Worm (Caenorhabditis elegans) whole organism, midembryonic: ENCODE measurements around the gene elt-1.

Source experiments
- T22C8.4 ChIP-seq: fragments of 200-800 bp; sonication (Bioruptor generic); IDR thresholded peaks from 2 replicates; pipeline ENCODE4 v1.3.6; 2022; ENCODE audit warnings: missing genetic modification characterization, missing compliant biosample characterization
- cog-1 ChIP-seq: sonication (generic microtip); optimal IDR thresholded peaks from 2 replicates; lab custom pipeline; 2016; ENCODE audit warnings: missing genetic modification characterization, missing compliant biosample characterization
- flt-1 ChIP-seq: fragments of 200-800 bp; sonication (Bioruptor generic); IDR thresholded peaks from 2 replicates; pipeline ENCODE4 v1.3.6; 2022; ENCODE audit warnings: missing genetic modification characterization, missing compliant biosample characterization
- klf-2 ChIP-seq: fragments of 200-800 bp; sonication (Bioruptor generic); conservative IDR thresholded peaks from 2 replicates; pipeline ENCODE4 v1.3.6; 2022; ENCODE audit warnings: missing genetic modification reagents, missing genetic modification characterization, missing compliant biosample characterization
- med-1 ChIP-seq: sonication (generic microtip); optimal IDR thresholded peaks from 2 replicates; lab custom pipeline; 2017; ENCODE audit warnings: missing genetic modification characterization, mild to moderate bottlenecking, missing compliant biosample characterization, antibody characterized with exemption, missing genetic modification reagents; ENCODE audit not compliant: insufficient read depth
- ref-1 ChIP-seq: fragments of 200-800 bp; sonication (Bioruptor generic); conservative IDR thresholded peaks from 2 replicates; pipeline ENCODE4 v1.3.6; 2022; ENCODE audit warnings: missing genetic modification reagents, missing genetic modification characterization, missing compliant biosample characterization
- tab-1 ChIP-seq: fragments of 200-800 bp; sonication (Bioruptor generic); IDR thresholded peaks from 2 replicates; pipeline ENCODE4 v1.3.6; 2022; ENCODE audit warnings: missing genetic modification characterization, missing compliant biosample characterization
- ztf-23 ChIP-seq: fragments of 200-800 bp; sonication (Bioruptor generic); IDR thresholded peaks from 2 replicates; pipeline ENCODE4 v1.3.6; 2022; ENCODE audit warnings: missing genetic modification reagents, missing genetic modification characterization, missing compliant biosample characterization
- ztf-29 ChIP-seq: fragments of 200-800 bp; sonication (Bioruptor generic); IDR thresholded peaks from 2 replicates; pipeline ENCODE4 v1.3.6; 2022; ENCODE audit warnings: missing genetic modification reagents, missing genetic modification characterization, missing compliant biosample characterization

The elt-1 gene

DNA sequence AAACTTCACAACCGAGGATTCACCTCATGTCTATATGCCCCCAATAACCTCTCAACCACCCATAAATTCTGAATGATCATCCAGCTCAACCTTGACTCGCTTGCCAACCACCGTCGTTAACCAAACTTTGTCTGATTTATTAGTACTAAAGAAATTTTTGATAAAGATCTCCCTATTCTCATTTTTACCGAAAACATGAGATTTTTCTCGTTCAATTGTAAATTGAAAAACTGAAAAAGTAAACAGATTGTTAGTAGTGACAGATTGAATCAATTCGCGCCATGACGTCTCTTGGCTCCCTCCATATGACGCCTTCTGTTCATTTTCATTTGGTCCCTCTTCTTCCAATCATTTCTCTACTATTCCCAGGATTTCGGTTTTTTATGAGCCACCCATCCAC is 6.8 kb upstream of the elt-1 start:
- TF ChIP-seq med-1 (GFP tag; lab: Kevin White, UChicago) = no peak
- no peak for TF ChIP-seq ztf-29 (GFP tag; lab: Robert Waterston, UW)
- TF ChIP-seq klf-2 (GFP tag; lab: Robert Waterston, UW) = no peak
- TF ChIP-seq tab-1 = no peak
- TF ChIP-seq cog-1 = no peak

- no peak for TF ChIP-seq flt-1 (GFP tag; lab: Robert Waterston, UW)
- no peak for TF ChIP-seq med-1 (GFP tag; lab: Kevin White, UChicago)
- no peak for TF ChIP-seq klf-2 (GFP tag; lab: Robert Waterston, UW)
- TF ChIP-seq ztf-29 (GFP tag; lab: Robert Waterston, UW) = no peak
- TF ChIP-seq T22C8.4 (GFP tag; lab: Robert Waterston, UW) = no peak
- no peak for TF ChIP-seq cog-1
- TF ChIP-seq ztf-23 (GFP tag; lab: Robert Waterston, UW) = no peak
- TF ChIP-seq tab-1 = no peak
- TF ChIP-seq ref-1 (GFP tag; lab: Robert Waterston, UW) = no peak
These were observed 5.7 kb upstream of the elt-1 start for ce11 chrIV:9609095-9609494.

DNA sequence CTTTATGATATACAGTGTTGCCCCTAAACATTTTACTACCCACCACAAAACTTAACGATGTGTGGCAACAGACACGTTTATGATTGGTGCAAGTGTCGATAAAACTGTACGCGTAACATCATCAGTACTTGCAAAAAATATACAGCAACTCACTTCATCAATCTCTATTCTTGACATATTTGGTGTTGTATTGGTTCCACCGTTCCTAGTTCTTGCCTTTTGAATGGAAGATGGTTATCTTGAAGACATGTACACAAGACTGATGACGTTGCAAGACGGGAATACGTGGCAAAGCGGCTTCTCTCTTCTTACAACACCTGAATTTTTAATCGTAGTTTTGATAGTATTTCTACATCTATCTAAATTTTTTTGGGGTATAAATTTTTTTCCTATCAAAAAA is 3.9 kb upstream of the elt-1 start:
- TF ChIP-seq ref-1 (GFP tag; lab: Robert Waterston, UW) (no peak), klf-2 (GFP tag; lab: Robert Waterston, UW) (no peak), med-1 (GFP tag; lab: Kevin White, UChicago) (no peak), cog-1 (no peak), flt-1 (GFP tag; lab: Robert Waterston, UW) (no peak), ztf-23 (GFP tag; lab: Robert Waterston, UW) (no peak), tab-1 (no peak), T22C8.4 (GFP tag; lab: Robert Waterston, UW) (no peak), ztf-29 (GFP tag; lab: Robert Waterston, UW) (no peak)

DNA sequence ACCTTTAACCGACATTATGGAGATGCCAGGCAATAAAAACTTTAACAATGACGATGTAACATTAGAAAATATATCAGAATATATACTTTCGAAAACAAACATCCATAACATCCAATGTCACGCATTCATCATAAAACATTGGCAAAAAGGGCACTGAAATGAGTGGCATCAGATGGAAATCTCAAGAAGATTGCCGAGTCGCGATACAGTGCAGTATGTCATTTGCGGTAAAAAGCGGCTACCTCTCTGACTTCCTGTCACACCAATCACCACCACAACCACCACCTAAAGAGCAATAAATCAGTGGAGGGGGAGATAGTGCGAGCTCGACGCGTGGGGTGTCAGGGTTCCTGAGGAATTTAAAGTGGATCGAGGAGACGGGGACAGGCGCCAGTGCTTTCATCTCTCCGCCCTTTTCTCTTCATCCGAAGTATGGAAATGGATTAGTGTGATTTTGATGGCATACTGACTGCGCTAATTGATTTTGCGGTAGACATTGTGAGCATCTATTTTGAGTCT is 1.7 kb upstream of the elt-1 start:
- TF ChIP-seq flt-1 (GFP tag; lab: Robert Waterston, UW) (no peak), ztf-29 (GFP tag; lab: Robert Waterston, UW) (no peak), ztf-23 (GFP tag; lab: Robert Waterston, UW) (no peak), ref-1 (GFP tag; lab: Robert Waterston, UW) (no peak), klf-2 (GFP tag; lab: Robert Waterston, UW) (no peak), tab-1 (no peak), T22C8.4 (GFP tag; lab: Robert Waterston, UW) (no peak), med-1 (GFP tag; lab: Kevin White, UChicago) (no peak), cog-1 (no peak)

- TF ChIP-seq T22C8.4 (GFP tag; lab: Robert Waterston, UW) = no peak
- TF ChIP-seq flt-1 (GFP tag; lab: Robert Waterston, UW) = no peak
- TF ChIP-seq med-1 (GFP tag; lab: Kevin White, UChicago) = no peak
- no peak for TF ChIP-seq cog-1
- TF ChIP-seq ztf-29 (GFP tag; lab: Robert Waterston, UW) = no peak
- TF ChIP-seq ref-1 (GFP tag; lab: Robert Waterston, UW) = no peak
- TF ChIP-seq ztf-23 (GFP tag; lab: Robert Waterston, UW) = no peak
- no peak for TF ChIP-seq klf-2 (GFP tag; lab: Robert Waterston, UW)
- TF ChIP-seq tab-1 = no peak
These were observed 735 bp upstream of the elt-1 start for ce11 chrIV:9614060-9614459.

- TF ChIP-seq ref-1 (GFP tag; lab: Robert Waterston, UW) (no peak), ztf-29 (GFP tag; lab: Robert Waterston, UW) (no peak), klf-2 (GFP tag; lab: Robert Waterston, UW) (no peak), ztf-23 (GFP tag; lab: Robert Waterston, UW) (no peak), cog-1 (no peak), T22C8.4 (GFP tag; lab: Robert Waterston, UW) (no peak), med-1 (GFP tag; lab: Kevin White, UChicago) (no peak), flt-1 (GFP tag; lab: Robert Waterston, UW) (no peak), tab-1 (no peak)
These were observed 716 bp downstream of the elt-1 start for ce11 chrIV:9615511-9615910.

- TF ChIP-seq cog-1 (no peak), flt-1 (GFP tag; lab: Robert Waterston, UW) (0 out of 2 replicates have a peak, but pooled peaks have one; percentile 25)
These were observed 2.6 kb downstream of the elt-1 start for ce11 chrIV:9617358-9617757.

ce11 chrIV:9618015-9618414 is 3.2 kb downstream of the elt-1 start:
- TF ChIP-seq flt-1 (GFP tag; lab: Robert Waterston, UW) (no peak), T22C8.4 (GFP tag; lab: Robert Waterston, UW) (no peak), ref-1 (GFP tag; lab: Robert Waterston, UW) (no peak), ztf-29 (GFP tag; lab: Robert Waterston, UW) (no peak), tab-1 (no peak), klf-2 (GFP tag; lab: Robert Waterston, UW) (no peak), cog-1 (no peak), ztf-23 (GFP tag; lab: Robert Waterston, UW) (no peak)

ce11 chrIV:9618836-9619235 is 4.0 kb downstream of the elt-1 start:
- TF ChIP-seq T22C8.4 (GFP tag; lab: Robert Waterston, UW) (no peak), klf-2 (GFP tag; lab: Robert Waterston, UW) (no peak), med-1 (GFP tag; lab: Kevin White, UChicago) (no peak), ztf-23 (GFP tag; lab: Robert Waterston, UW) (no peak), tab-1 (no peak), cog-1 (no peak), flt-1 (GFP tag; lab: Robert Waterston, UW) (no peak), ztf-29 (GFP tag; lab: Robert Waterston, UW) (no peak), ref-1 (GFP tag; lab: Robert Waterston, UW) (no peak)

ce11 chrIV:9622272-9622671 is 7.5 kb downstream of the elt-1 start, which contains the start of gene W09C2.7:
TSS of gene W09C2.7 (minus strand) at chrIV:9622372.
- TF ChIP-seq med-1 (GFP tag; lab: Kevin White, UChicago) = no peak
- TF ChIP-seq ref-1 (GFP tag; lab: Robert Waterston, UW) = no peak
- TF ChIP-seq cog-1 = no peak
